Worm (Caenorhabditis elegans): ENCODE measurements around the gene flp-5.

- no peak for TF ChIP-seq pha-4 (tag; optimal IDR thresholded peaks at IDR 0.05)
- no peak for TF ChIP-seq nhr-11 (tag; optimal IDR thresholded peaks at IDR 0.05)
- TF ChIP-seq pag-3 (tag; optimal IDR thresholded peaks at IDR 0.05; ENCODE audit: borderline replicate concordance) = no peak
- no peak for TF ChIP-seq lim-6 (tag; optimal IDR thresholded peaks at IDR 0.05)
- TF ChIP-seq ama-1 (optimal IDR thresholded peaks at IDR 0.05) = no peak
- no peak for TF ChIP-seq hlh-15 (tag; optimal IDR thresholded peaks at IDR 0.05)
Observed at ce11 chrX:8569159-8569558, 41.1 kb downstream of the flp-5 start.
